Worm (Caenorhabditis elegans): ENCODE data around the gene D2096.13.

ce11 chrIV:8396348-8396747 lies 38.0 kb upstream of the D2096.13 start, which contains the start of gene timm-17B.2:
- TF ChIP-seq flt-1 (GFP tag; IDR thresholded peaks at IDR 0.05) (no peak), ztf-23 (GFP tag; IDR thresholded peaks at IDR 0.05) (no peak), ztf-29 (GFP tag; IDR thresholded peaks at IDR 0.05) (no peak), cog-1 (tag; optimal IDR thresholded peaks at IDR 0.05) (no peak), med-1 (GFP tag; optimal IDR thresholded peaks at IDR 0.05; ENCODE audit: insufficient read depth) (no peak), klf-2 (GFP tag; conservative IDR thresholded peaks at IDR 0.05) (no peak)

Data from whole organism, midembryonic.